Fruit fly (Drosophila melanogaster) whole organism, embryonic: ENCODE measurements around the gene CG2444.
A peak's percentile ranks its signal among the peaks of the same experiment; 100 is the strongest.

Source experiments
- Ada2b ChIP-seq: fragments of 200-800 bp; sonication (Bioruptor generic); IDR thresholded peaks from 2 replicates; pipeline ENCODE4 v1.3.6; 2022; ENCODE audit warnings: missing biosample characterization, missing genetic modification characterization
- Awh ChIP-seq: fragments of 200-800 bp; sonication (Bioruptor generic); IDR thresholded peaks from 2 replicates; pipeline ENCODE4, ENCODE4 v1.3.6; 2022; ENCODE audit warnings: missing biosample characterization, missing genetic modification characterization
- CG10147 ChIP-seq: fragments of 200-800 bp; sonication (Bioruptor generic); optimal IDR thresholded peaks from 2 replicates; lab custom pipeline; 2019; ENCODE audit warnings: missing biosample characterization, mild to moderate bottlenecking, missing genetic modification characterization, moderate library complexity
- CG10462 ChIP-seq: fragments of 200-800 bp; sonication (Bioruptor generic); optimal IDR thresholded peaks from 2 replicates; lab custom pipeline; 2016; ENCODE audit warnings: missing biosample characterization, missing genetic modification characterization
- CG12744 ChIP-seq: fragments of 200-800 bp; sonication (Bioruptor generic); optimal IDR thresholded peaks from 2 replicates; lab custom pipeline; 2016; ENCODE audit warnings: missing biosample characterization, missing genetic modification characterization
- CG13287 ChIP-seq: fragments of 200-800 bp; sonication (Bioruptor generic); IDR thresholded peaks from 2 replicates; pipeline ENCODE4 v1.3.6; 2022; ENCODE audit warnings: missing biosample characterization, missing genetic modification characterization; ENCODE audit not compliant: partially characterized antibody
- CG15601 ChIP-seq: fragments of 200-800 bp; sonication (Bioruptor generic); optimal IDR thresholded peaks from 3 replicates; lab custom pipeline; 2019; ENCODE audit warnings: missing biosample characterization, mild to moderate bottlenecking, missing genetic modification characterization, moderate library complexity
- CG1602 ChIP-seq: fragments of 200-800 bp; sonication (Bioruptor generic); optimal IDR thresholded peaks from 3 replicates; lab custom pipeline; 2016; ENCODE audit warnings: missing biosample characterization, missing genetic modification characterization
- CG17328 ChIP-seq: fragments of 200-800 bp; sonication (Bioruptor generic); IDR thresholded peaks from 2 replicates; pipeline ENCODE4 v1.3.6; 2022; ENCODE audit warnings: missing biosample characterization, missing genetic modification characterization
- CG1792 ChIP-seq: fragments of 200-800 bp; sonication (Bioruptor generic); optimal IDR thresholded peaks from 2 replicates; lab custom pipeline; 2016; ENCODE audit warnings: missing biosample characterization, missing genetic modification characterization
- CG3847 ChIP-seq: fragments of 200-800 bp; sonication (Bioruptor generic); IDR thresholded peaks from 2 replicates; pipeline ENCODE4 v1.3.6; 2022; ENCODE audit warnings: missing biosample characterization, missing genetic modification characterization
- CG6175 ChIP-seq: fragments of 200-800 bp; sonication (Bioruptor generic); IDR thresholded peaks from 3 replicates; pipeline ENCODE4 v1.3.6; 2022; ENCODE audit warnings: missing biosample characterization, missing genetic modification characterization
- CG6854 ChIP-seq: fragments of 200-800 bp; sonication (Bioruptor generic); optimal IDR thresholded peaks from 3 replicates; lab custom pipeline; 2017; ENCODE audit warnings: missing biosample characterization, mild to moderate bottlenecking, missing genetic modification characterization
- CG7271 ChIP-seq: fragments of 200-800 bp; sonication (Bioruptor generic); optimal IDR thresholded peaks from 2 replicates; lab custom pipeline; 2018; ENCODE audit warnings: missing biosample characterization, mild to moderate bottlenecking, missing genetic modification characterization, moderate library complexity
- CG7357 ChIP-seq: fragments of 200-800 bp; sonication (Bioruptor generic); IDR thresholded peaks from 3 replicates; pipeline ENCODE4 v1.3.6; 2022; ENCODE audit warnings: missing biosample characterization, missing genetic modification characterization
- HLH54F ChIP-seq: fragments of 200-800 bp; sonication (Bioruptor generic); optimal IDR thresholded peaks from 3 replicates; lab custom pipeline; 2016; ENCODE audit warnings: missing biosample characterization, missing genetic modification characterization
- Oli ChIP-seq: fragments of 200-800 bp; sonication (Bioruptor generic); optimal IDR thresholded peaks from 2 replicates; lab custom pipeline; 2018; ENCODE audit warnings: missing biosample characterization, mild to moderate bottlenecking, missing genetic modification characterization, moderate library complexity
- Ptx1 ChIP-seq: fragments of 200-800 bp; sonication (Bioruptor generic); IDR thresholded peaks from 2 replicates; pipeline ENCODE4 v1.3.6; 2022; ENCODE audit warnings: missing biosample characterization, missing genetic modification characterization
- Rfx ChIP-seq: fragments of 200-800 bp; sonication (Bioruptor generic); IDR thresholded peaks from 2 replicates; pipeline ENCODE4 v1.3.6; 2022; ENCODE audit warnings: missing biosample characterization, missing genetic modification characterization
- Xrp1 ChIP-seq: fragments of 200-800 bp; sonication (Bioruptor generic); IDR thresholded peaks from 2 replicates; pipeline ENCODE4 v1.3.6; 2022; ENCODE audit warnings: missing biosample characterization, missing genetic modification characterization
- ara ChIP-seq: fragments of 200-800 bp; sonication (Bioruptor generic); IDR thresholded peaks from 2 replicates; pipeline ENCODE4 v1.3.6; 2022; ENCODE audit warnings: missing biosample characterization, missing genetic modification characterization
- cg ChIP-seq: fragments of 200-800 bp; sonication (Bioruptor generic); optimal IDR thresholded peaks from 3 replicates; lab custom pipeline; 2019; ENCODE audit warnings: missing biosample characterization, mild to moderate bottlenecking, missing genetic modification characterization, moderate library complexity
- corto ChIP-seq: fragments of 200-800 bp; sonication (Bioruptor generic); optimal IDR thresholded peaks from 2 replicates; lab custom pipeline; 2016; ENCODE audit warnings: missing biosample characterization, mild to moderate bottlenecking, missing genetic modification characterization, moderate library complexity
- crp ChIP-seq, 2 experiments: fragments of 200-800 bp; sonication (Bioruptor generic); optimal IDR thresholded peaks; 2 replicates in 1 of 2; 3 replicates in 1 of 2; lab custom pipeline; 2017; ENCODE audit warnings: missing biosample characterization in 2 of 2, missing genetic modification characterization in 2 of 2, mild to moderate bottlenecking in 1 of 2, moderate library complexity in 1 of 2
- dysf ChIP-seq: fragments of 200-800 bp; sonication (Bioruptor generic); IDR thresholded peaks from 3 replicates; pipeline ENCODE4 v1.3.6; 2022; ENCODE audit warnings: missing biosample characterization, missing genetic modification characterization
- eve ChIP-seq, 2 experiments: fragments of >200 bp; optimal IDR thresholded peaks; 2 replicates each; lab custom pipeline; 2017; ENCODE audit warnings: missing biosample characterization in 2 of 2, missing genetic modification characterization in 2 of 2
- fd96Cb ChIP-seq: fragments of 200-800 bp; sonication (Bioruptor generic); optimal IDR thresholded peaks from 2 replicates; lab custom pipeline; 2018; ENCODE audit warnings: missing biosample characterization, mild to moderate bottlenecking, missing genetic modification characterization, moderate library complexity
- fu2 ChIP-seq: fragments of 200-800 bp; sonication (Bioruptor generic); optimal IDR thresholded peaks from 2 replicates; lab custom pipeline; 2016; ENCODE audit warnings: missing biosample characterization, missing genetic modification characterization
- ind ChIP-seq: fragments of 200-800 bp; sonication (Bioruptor generic); optimal IDR thresholded peaks from 3 replicates; lab custom pipeline; 2016; ENCODE audit warnings: missing biosample characterization, missing genetic modification characterization
- jigr1 ChIP-seq: fragments of 200-800 bp; sonication (Bioruptor generic); IDR thresholded peaks from 3 replicates; pipeline ENCODE4 v1.3.6; 2022; ENCODE audit warnings: missing biosample characterization, missing genetic modification characterization
- kah ChIP-seq: fragments of 200-800 bp; sonication (Bioruptor generic); optimal IDR thresholded peaks from 2 replicates; lab custom pipeline; 2018; ENCODE audit warnings: missing biosample characterization, mild to moderate bottlenecking, missing genetic modification characterization
- kni ChIP-seq: fragments of 200-800 bp; sonication (Bioruptor generic); optimal IDR thresholded peaks from 3 replicates; lab custom pipeline; 2017; ENCODE audit warnings: mild to moderate bottlenecking, missing biosample characterization, missing genetic modification reagents, missing genetic modification characterization
- lilli ChIP-seq: fragments of 200-800 bp; sonication (Bioruptor generic); optimal IDR thresholded peaks from 3 replicates; lab custom pipeline; 2016; ENCODE audit warnings: missing biosample characterization, missing genetic modification characterization
- lmd ChIP-seq: fragments of 200-800 bp; sonication (Bioruptor generic); IDR thresholded peaks from 2 replicates; pipeline ENCODE4 v1.3.6; 2022; ENCODE audit warnings: missing biosample characterization, missing genetic modification characterization
- mam ChIP-seq: fragments of 200-800 bp; sonication (Bioruptor generic); optimal IDR thresholded peaks from 3 replicates; lab custom pipeline; 2016; ENCODE audit warnings: missing biosample characterization, missing genetic modification characterization
- nau ChIP-seq: fragments of 200-800 bp; sonication (Bioruptor generic); optimal IDR thresholded peaks from 3 replicates; lab custom pipeline; 2017; ENCODE audit warnings: missing biosample characterization, mild to moderate bottlenecking, missing genetic modification characterization, missing genetic modification reagents
- pan ChIP-seq, 4 experiments: fragments of >200 bp in 3 of 4; fragments of 200-800 bp in 1 of 4; sonication (Bioruptor generic) in 1 of 4; optimal IDR thresholded peaks in 3 of 4; IDR thresholded peaks in 1 of 4; 2 replicates each; pipeline versions ENCODE4 v1.3.6 to Lab custom; 2017 to 2022; ENCODE audit warnings: missing biosample characterization in 2 of 4, missing genetic modification characterization in 2 of 4, mixed read lengths in 1 of 4
- prd ChIP-seq, 3 experiments: fragments of >200 bp in 2 of 3; fragments of 200-800 bp in 1 of 3; sonication (Bioruptor generic) in 1 of 3; optimal IDR thresholded peaks in 2 of 3; IDR thresholded peaks in 1 of 3; 2 replicates in 2 of 3; 3 replicates in 1 of 3; pipeline versions ENCODE4 v1.3.6 to Lab custom; 2017 to 2022; ENCODE audit warnings: missing biosample characterization in 1 of 3, missing genetic modification characterization in 1 of 3
- pum ChIP-seq: fragments of 200-800 bp; sonication (Bioruptor generic); optimal IDR thresholded peaks from 2 replicates; lab custom pipeline; 2016; ENCODE audit warnings: missing biosample characterization, missing genetic modification characterization
- row ChIP-seq: fragments of 200-800 bp; sonication (Bioruptor generic); IDR thresholded peaks from 3 replicates; pipeline ENCODE4 v1.3.6; 2022; ENCODE audit warnings: missing biosample characterization, missing genetic modification characterization
- sisA ChIP-seq: fragments of 200-800 bp; sonication (Bioruptor generic); IDR thresholded peaks from 2 replicates; pipeline ENCODE4 v1.3.6; 2022; ENCODE audit warnings: missing biosample characterization, missing genetic modification characterization
- slbo ChIP-seq: fragments of 200-800 bp; sonication (Bioruptor generic); IDR thresholded peaks from 2 replicates; pipeline ENCODE4 v1.3.6; 2022; ENCODE audit warnings: missing biosample characterization, missing genetic modification characterization
- so ChIP-seq: fragments of 200-800 bp; sonication (Bioruptor generic); IDR thresholded peaks from 3 replicates; pipeline ENCODE4 v1.3.6; 2022; ENCODE audit warnings: missing biosample characterization, missing genetic modification characterization
- tap ChIP-seq: fragments of 200-800 bp; optimal IDR thresholded peaks from 3 replicates; lab custom pipeline; 2019; ENCODE audit warnings: missing biosample characterization, mild to moderate bottlenecking, missing genetic modification characterization, moderate library complexity
- tgo ChIP-seq: fragments of 200-800 bp; sonication (Bioruptor generic); IDR thresholded peaks from 3 replicates; pipeline ENCODE4 v1.3.6; 2022; ENCODE audit warnings: missing biosample characterization, missing genetic modification characterization
- tx ChIP-seq: fragments of 200-800 bp; sonication (Bioruptor generic); optimal IDR thresholded peaks from 2 replicates; lab custom pipeline; 2016; ENCODE audit warnings: missing biosample characterization, missing genetic modification characterization
- z ChIP-seq: fragments of 200-800 bp; sonication (Bioruptor generic); IDR thresholded peaks from 3 replicates; pipeline ENCODE4 v1.3.6; 2022; ENCODE audit warnings: missing biosample characterization, missing genetic modification characterization
- zen ChIP-seq: fragments of 200-800 bp; sonication (Bioruptor generic); optimal IDR thresholded peaks from 3 replicates; lab custom pipeline; 2018; ENCODE audit warnings: missing biosample characterization, mild to moderate bottlenecking, missing genetic modification characterization, moderate library complexity

CG2444 gene

dm6 chrX:11658181-11658842, 46.8 kb downstream of the CG2444 start (continued):
- TF ChIP-seq kni (GFP tag; lab: Kevin White, UChicago) (peak; percentile 46), pan (optimal IDR thresholded peaks at IDR 0.05; lab: Kevin White, UChicago) (no peak), pan (GFP tag; optimal IDR thresholded peaks at IDR 0.05 in 1 of 2, IDR thresholded peaks at IDR 0.05 in 1 of 2) (no peak), CG10462 (GFP tag; lab: Kevin White, UChicago) (no peak), CG15601 (tag; lab: Kevin White, UChicago) (peak; percentile 35), nau (GFP tag; lab: Kevin White, UChicago) (no peak), sisA (GFP tag; lab: Robert Waterston, UW) (peak; percentile 26; the same call in 1 of the 2 replicates), jigr1 (GFP tag; lab: Robert Waterston, UW) (no peak), tap (no peak), Awh (GFP tag; lab: Robert Waterston, UW) (no peak), CG12744 (GFP tag; lab: Kevin White, UChicago) (no peak), CG6854 (no peak), CG13287 (GFP tag; lab: Robert Waterston, UW) (no peak), mam (GFP tag; lab: Kevin White, UChicago) (no peak), fu2 (GFP tag; lab: Kevin White, UChicago) (no peak), lilli (GFP tag; lab: Kevin White, UChicago) (no peak), z (GFP tag; lab: Robert Waterston, UW) (no peak), row (GFP tag; lab: Robert Waterston, UW) (peak; percentile 31; the same call in 1 of the 3 replicates), CG7271 (tag; lab: Kevin White, UChicago) (no peak), corto (GFP tag; lab: Kevin White, UChicago) (no peak), CG3847 (GFP tag; lab: Robert Waterston, UW) (no peak), pum (no peak), Xrp1 (GFP tag; lab: Robert Waterston, UW) (0 out of 2 replicates have a peak, but pooled peaks have one; percentile 34), Oli (tag; lab: Kevin White, UChicago) (peak; percentile 45), ind (GFP tag; lab: Kevin White, UChicago) (peak; percentile 3), crp (GFP tag; optimal IDR thresholded peaks at IDR 0.05; lab: Kevin White, UChicago) (no peak), zen (tag; lab: Kevin White, UChicago) (no peak), Rfx (GFP tag; lab: Robert Waterston, UW) (no peak), Ptx1 (GFP tag; lab: Robert Waterston, UW) (peak; percentile 24; the same call in 1 of the 2 replicates), tgo (no peak; the same call in 2 of the 3 replicates), fd96Cb (tag; lab: Kevin White, UChicago) (peak; percentile 41), cg (GFP tag; lab: Kevin White, UChicago) (no peak), CG17328 (no peak), kah (GFP tag; lab: Kevin White, UChicago) (no peak), slbo (GFP tag; lab: Robert Waterston, UW) (no peak), lmd (0 out of 2 replicates have a peak, but pooled peaks have one; percentile 16), dysf (peak; percentile 38; the same call in 1 of the 3 replicates), so (GFP tag; lab: Robert Waterston, UW) (no peak), ara (GFP tag; lab: Robert Waterston, UW) (no peak), Ada2b (GFP tag; lab: Robert Waterston, UW) (no peak), CG6175 (no peak), tx (GFP tag; lab: Kevin White, UChicago) (no peak), CG1602 (no peak), prd (optimal IDR thresholded peaks at IDR 0.05; lab: Kevin White, UChicago) (no peak), prd (GFP tag; IDR thresholded peaks at IDR 0.05; lab: Robert Waterston, UW) (peak; percentile 22; the same call in 1 of the 3 replicates), HLH54F (GFP tag; lab: Kevin White, UChicago) (no peak), CG1792 (no peak), CG7357 (GFP tag; lab: Robert Waterston, UW) (no peak), eve (GFP tag; optimal IDR thresholded peaks at IDR 0.05; lab: Kevin White, UChicago) (no peak), CG10147 (GFP tag; lab: Kevin White, UChicago) (no peak)
